Worm (Caenorhabditis elegans): Measurements from ENCODE around the gene cdka-1.

- TF ChIP-seq ztf-29 (GFP tag; IDR thresholded peaks at IDR 0.05) (no peak), flt-1 (GFP tag; IDR thresholded peaks at IDR 0.05) (no peak), klf-2 (GFP tag; conservative IDR thresholded peaks at IDR 0.05) (no peak), ztf-23 (GFP tag; IDR thresholded peaks at IDR 0.05) (no peak), ref-1 (GFP tag; conservative IDR thresholded peaks at IDR 0.05) (no peak), cog-1 (tag; optimal IDR thresholded peaks at IDR 0.05) (no peak), tab-1 (GFP tag; IDR thresholded peaks at IDR 0.05) (no peak), med-1 (GFP tag; optimal IDR thresholded peaks at IDR 0.05; ENCODE audit: insufficient read depth) (no peak)
These were observed 41.3 kb downstream of the cdka-1 start, which contains the start of gene sel-13 for ce11 chrIII:4699922-4700321.

All from whole organism, midembryonic.